Worm (Caenorhabditis elegans): Measurements from ENCODE around the gene alh-10.

alh-10 gene

ce11 chrX:7157483-7157882 is 14.0 kb upstream of the alh-10 start:
- TF ChIP-seq lin-11 (tag; optimal IDR thresholded peaks at IDR 0.05) (no peak), nhr-21 (tag; optimal IDR thresholded peaks at IDR 0.05) (no peak), alr-1 (tag; optimal IDR thresholded peaks at IDR 0.05) (no peak), nhr-12 (tag; optimal IDR thresholded peaks at IDR 0.05) (no peak), crh-2 (tag; optimal IDR thresholded peaks at IDR 0.05) (no peak), blmp-1 (tag; optimal IDR thresholded peaks at IDR 0.05; ENCODE audit: insufficient read depth) (peak; percentile 24), peb-1 (tag; optimal IDR thresholded peaks at IDR 0.05) (no peak), nhr-10 (tag; optimal IDR thresholded peaks at IDR 0.05) (no peak), nhr-77 (tag; optimal IDR thresholded peaks at IDR 0.05) (no peak), gmeb-1 (tag; optimal IDR thresholded peaks at IDR 0.05) (no peak), lsy-2 (tag; optimal IDR thresholded peaks at IDR 0.05) (no peak), nhr-25 (tag; optimal IDR thresholded peaks at IDR 0.05) (peak; percentile 19), zag-1 (tag; optimal IDR thresholded peaks at IDR 0.05) (no peak), nhr-237 (tag; optimal IDR thresholded peaks at IDR 0.05) (no peak)

DNA sequence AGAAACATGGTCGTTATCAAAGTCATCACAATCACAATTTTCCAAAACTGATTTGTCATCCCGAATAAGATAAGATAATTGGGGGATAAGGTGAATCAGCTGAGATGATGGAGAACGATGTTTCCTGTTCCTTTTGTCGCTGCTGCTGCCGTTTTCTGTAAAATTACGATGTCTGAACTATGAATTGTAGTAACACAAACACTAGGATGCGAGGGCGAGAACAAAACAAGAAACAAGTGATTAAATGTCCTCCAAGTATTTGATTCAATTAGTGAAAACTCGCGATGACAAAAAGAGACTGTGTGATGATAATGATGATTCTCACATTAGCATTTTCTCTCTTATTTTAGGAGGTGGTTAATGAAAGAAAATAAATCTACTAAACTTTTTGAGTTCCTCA is 12.4 kb upstream of the alh-10 start, which contains the start of gene C54D1.7:
Gene C54D1.7, minus strand, starts transcription at position 157 of the 400 bp plus-strand sequence.
- no peak for TF ChIP-seq nhr-12 (tag; optimal IDR thresholded peaks at IDR 0.05)
- no peak for TF ChIP-seq zag-1 (tag; optimal IDR thresholded peaks at IDR 0.05)
- TF ChIP-seq C34F6.9 (tag; optimal IDR thresholded peaks at IDR 0.05), result no peak
- TF ChIP-seq egl-27 (tag; optimal IDR thresholded peaks at IDR 0.05), result no peak
- TF ChIP-seq sma-3 (GFP tag; optimal IDR thresholded peaks at IDR 0.05), result no peak
- TF ChIP-seq mdl-1 (tag; optimal IDR thresholded peaks at IDR 0.05), result no peak
- TF ChIP-seq nhr-129 (tag; optimal IDR thresholded peaks at IDR 0.05), result no peak
- TF ChIP-seq F13H6.1 (tag; optimal IDR thresholded peaks at IDR 0.05), result no peak
- TF ChIP-seq ceh-82 (tag; optimal IDR thresholded peaks at IDR 0.05), result no peak
- no peak for TF ChIP-seq blmp-1 (tag; optimal IDR thresholded peaks at IDR 0.05; ENCODE audit: insufficient read depth)
- TF ChIP-seq unc-55 (GFP tag; optimal IDR thresholded peaks at IDR 0.05), result no peak
- no peak for TF ChIP-seq sma-9 (GFP tag; optimal IDR thresholded peaks at IDR 0.05)
- TF ChIP-seq sma-9 (tag; optimal IDR thresholded peaks at IDR 0.05), result no peak
- no peak for TF ChIP-seq lin-39 (tag; optimal IDR thresholded peaks at IDR 0.05)
- no peak for TF ChIP-seq Y55F3AM.14 (GFP tag; optimal IDR thresholded peaks at IDR 0.05)
- no peak for TF ChIP-seq skn-1 (tag; optimal IDR thresholded peaks at IDR 0.05)

- peak; percentile 49 for TF ChIP-seq F13H6.1 (tag; optimal IDR thresholded peaks at IDR 0.05)
- TF ChIP-seq gmeb-1 (tag; optimal IDR thresholded peaks at IDR 0.05), result no peak
- no peak for TF ChIP-seq aly-2 (tag; optimal IDR thresholded peaks at IDR 0.05)
- no peak for TF ChIP-seq peb-1 (tag; optimal IDR thresholded peaks at IDR 0.05)
- peak; percentile 9 for TF ChIP-seq nhr-129 (tag; optimal IDR thresholded peaks at IDR 0.05)
- no peak for TF ChIP-seq lin-13 (GFP tag; optimal IDR thresholded peaks at IDR 0.05)
- TF ChIP-seq egl-27 (tag; optimal IDR thresholded peaks at IDR 0.05), result no peak
- TF ChIP-seq nhr-11 (tag; optimal IDR thresholded peaks at IDR 0.05), result no peak
- TF ChIP-seq nhr-6 (tag; optimal IDR thresholded peaks at IDR 0.05), result no peak
- no peak for TF ChIP-seq Y55F3AM.14 (GFP tag; optimal IDR thresholded peaks at IDR 0.05)
- no peak for TF ChIP-seq ZK546.5 (tag; optimal IDR thresholded peaks at IDR 0.05)
Measured at ce11 chrX:7153460-7153859, 10.0 kb upstream of the alh-10 start.

ce11 chrX:7151976-7152528 is 8.6 kb upstream of the alh-10 start:
- TF ChIP-seq nhr-25 (tag; optimal IDR thresholded peaks at IDR 0.05) (no peak), unc-55 (GFP tag; optimal IDR thresholded peaks at IDR 0.05) (no peak), nhr-237 (tag; optimal IDR thresholded peaks at IDR 0.05) (no peak), blmp-1 (tag; optimal IDR thresholded peaks at IDR 0.05; ENCODE audit: insufficient read depth) (no peak), sem-4 (tag; optimal IDR thresholded peaks at IDR 0.05) (no peak), peb-1 (tag; optimal IDR thresholded peaks at IDR 0.05) (no peak), Y55F3AM.14 (GFP tag; optimal IDR thresholded peaks at IDR 0.05) (no peak), ceh-82 (tag; optimal IDR thresholded peaks at IDR 0.05) (no peak), crh-2 (tag; optimal IDR thresholded peaks at IDR 0.05) (no peak), ztf-1 (GFP tag; conservative IDR thresholded peaks at IDR 0.05) (no peak), snpc-4 (tag; optimal IDR thresholded peaks at IDR 0.05) (no peak), alr-1 (tag; optimal IDR thresholded peaks at IDR 0.05) (no peak), unc-39 (tag; optimal IDR thresholded peaks at IDR 0.05) (no peak), fos-1 (tag; optimal IDR thresholded peaks at IDR 0.05) (no peak)
